Fruit fly (Drosophila melanogaster): Measurements from ENCODE around the gene RpL34a.

The RpL34a gene

DNA sequence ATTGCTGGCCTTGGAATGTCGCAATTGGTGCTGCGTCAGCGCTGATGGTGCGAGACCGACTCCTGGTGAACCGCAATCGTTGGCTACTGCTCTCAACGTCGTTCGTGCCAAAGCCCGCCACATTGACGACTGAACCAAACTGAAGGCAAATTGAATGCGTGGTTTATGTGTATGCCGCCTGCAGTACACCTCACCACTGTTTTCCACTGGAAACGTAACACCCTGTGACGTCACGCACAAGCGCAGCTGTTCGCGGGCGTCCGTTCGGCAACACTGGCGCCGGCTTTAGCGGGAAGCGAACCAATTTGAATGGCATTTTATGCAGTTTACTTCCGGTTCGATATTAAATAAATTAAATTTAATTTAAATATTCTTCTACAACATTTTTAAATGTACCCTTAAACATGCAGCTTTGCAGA, 3.8 kb downstream of the RpL34a start, which contains the start of gene Cmpk (continued):
- TF ChIP-seq Tbp (GFP tag; optimal IDR thresholded peaks at IDR 0.05) (no peak), Camta (GFP tag; optimal IDR thresholded peaks at IDR 0.05) (no peak), Dref (GFP tag; IDR thresholded peaks at IDR 0.05) (peak; percentile 47), E2f1 (GFP tag; IDR thresholded peaks at IDR 0.05) (peak; percentile 70), CG11093 (GFP tag; IDR thresholded peaks at IDR 0.05) (no peak), CG42726 (GFP tag; IDR thresholded peaks at IDR 0.05; ENCODE audit: partially characterized antibody) (peak; percentile 58; the same call in 1 of the 2 replicates), CG9932 (GFP tag; IDR thresholded peaks at IDR 0.05) (peak; percentile 66), crol (GFP tag; IDR thresholded peaks at IDR 0.05) (0 out of 2 replicates have a peak, but pooled peaks have one; percentile 27), CG5953 (GFP tag; IDR thresholded peaks at IDR 0.05) (peak; percentile 58), CG14014 (GFP tag; IDR thresholded peaks at IDR 0.05) (no peak; the same call in 1 of the 2 replicates), schlank (tag; optimal IDR thresholded peaks at IDR 0.05) (peak; percentile 72), fu2 (GFP tag; optimal IDR thresholded peaks at IDR 0.05) (no peak), ems (GFP tag; optimal IDR thresholded peaks at IDR 0.05) (peak; percentile 16), cg (GFP tag; optimal IDR thresholded peaks at IDR 0.05) (peak; percentile 1), ara (GFP tag; IDR thresholded peaks at IDR 0.05) (peak; percentile 41; the same call in 1 of the 2 replicates), CG10147 (GFP tag; optimal IDR thresholded peaks at IDR 0.05) (peak; percentile 51), ac (GFP tag; optimal IDR thresholded peaks at IDR 0.05) (peak; percentile 58), dati (GFP tag; IDR thresholded peaks at IDR 0.05) (no peak), CG1233 (GFP tag; optimal IDR thresholded peaks at IDR 0.05) (peak; percentile 67), CG4360 (GFP tag; IDR thresholded peaks at IDR 0.05) (0 out of 2 replicates have a peak, but pooled peaks have one; percentile 35), CG14667 (GFP tag; IDR thresholded peaks at IDR 0.05) (peak; percentile 20; the same call in 1 of the 2 replicates), CG8765 (GFP tag; IDR thresholded peaks at IDR 0.05) (no peak), CG12155 (GFP tag; optimal IDR thresholded peaks at IDR 0.05) (no peak), CG9817 (tag; optimal IDR thresholded peaks at IDR 0.05) (peak; percentile 50), scrt (GFP tag; optimal IDR thresholded peaks at IDR 0.05) (peak; percentile 71), Hr3 (GFP tag; optimal IDR thresholded peaks at IDR 0.05) (peak; percentile 40), dpn (GFP tag; optimal IDR thresholded peaks at IDR 0.05) (peak; percentile 38 to 42), CG1647 (GFP tag; optimal IDR thresholded peaks at IDR 0.05) (peak; percentile 60), Optix (GFP tag; IDR thresholded peaks at IDR 0.05) (0 out of 3 replicates have a peak, but pooled peaks have one; percentile 8), fd96Cb (tag; optimal IDR thresholded peaks at IDR 0.05) (no peak), ind (GFP tag; optimal IDR thresholded peaks at IDR 0.05) (peak; percentile 47), Ets97D (GFP tag; optimal IDR thresholded peaks at IDR 0.05) (peak; percentile 97), nerfin-1 (tag; optimal IDR thresholded peaks at IDR 0.05) (peak; percentile 69), CG4854 (GFP tag; optimal IDR thresholded peaks at IDR 0.05) (peak; percentile 16), esg (GFP tag; conservative IDR thresholded peaks at IDR 0.05) (no peak), CG16863 (GFP tag; optimal IDR thresholded peaks at IDR 0.05) (peak; percentile 33), oc (tag; optimal IDR thresholded peaks at IDR 0.05) (no peak), MTF-1 (GFP tag; optimal IDR thresholded peaks at IDR 0.05; ENCODE audit: borderline replicate concordance) (peak; percentile 86), CG30431 (GFP tag; optimal IDR thresholded peaks at IDR 0.05) (peak; percentile 64), usp (GFP tag; optimal IDR thresholded peaks at IDR 0.05) (no peak), CG10565 (GFP tag; optimal IDR thresholded peaks at IDR 0.05) (no peak), Blimp-1 (GFP tag; optimal IDR thresholded peaks at IDR 0.05) (no peak), CG6765 (GFP tag; optimal IDR thresholded peaks at IDR 0.05) (peak; percentile 80), ttk (GFP tag; IDR thresholded peaks at IDR 0.05) (no peak), Jarid2 (GFP tag; optimal IDR thresholded peaks at IDR 0.05) (peak; percentile 67), CG14965 (GFP tag; optimal IDR thresholded peaks at IDR 0.05; ENCODE audit: borderline replicate concordance) (no peak), Dbx (GFP tag; IDR thresholded peaks at IDR 0.05) (peak; percentile 61; the same call in 2 of the 3 replicates), CG1529 (GFP tag; optimal IDR thresholded peaks at IDR 0.05) (peak; percentile 46), CG6683 (GFP tag; optimal IDR thresholded peaks at IDR 0.05) (peak; percentile 68), NC2β (GFP tag; optimal IDR thresholded peaks at IDR 0.05) (peak; percentile 31), CG14050 (GFP tag; IDR thresholded peaks at IDR 0.05) (peak; percentile 43)
